Worm (Caenorhabditis elegans): ENCODE data around the gene D1086.8.

The D1086.8 gene

ce11 chrV:14094546-14094945 is 641 bp downstream of the D1086.8 start:
- TF ChIP-seq ama-1 (optimal IDR thresholded peaks at IDR 0.05) = no peak
- no peak for TF ChIP-seq hnd-1 (tag; optimal IDR thresholded peaks at IDR 0.05)
- TF ChIP-seq scrt-1 (GFP tag; IDR thresholded peaks at IDR 0.05) = no peak
- no peak for TF ChIP-seq ets-7 (tag; optimal IDR thresholded peaks at IDR 0.05)
- no peak for TF ChIP-seq flt-1 (GFP tag; IDR thresholded peaks at IDR 0.05)
- TF ChIP-seq tbx-11 (GFP tag; IDR thresholded peaks at IDR 0.05) = no peak
- TF ChIP-seq sea-1 (GFP tag; conservative IDR thresholded peaks at IDR 0.05) = no peak
- no peak for TF ChIP-seq ceh-13 (GFP tag; optimal IDR thresholded peaks at IDR 0.05)
- TF ChIP-seq pes-1 (GFP tag; IDR thresholded peaks at IDR 0.05) = no peak
- no peak for TF ChIP-seq aly-1 (tag; optimal IDR thresholded peaks at IDR 0.05)

ce11 chrV:14094953-14095352 is 1.0 kb downstream of the D1086.8 start:
- TF ChIP-seq B0310.2 (tag; optimal IDR thresholded peaks at IDR 0.05) (no peak), tra-4 (tag; optimal IDR thresholded peaks at IDR 0.05) (no peak), F13C5.2 (tag; optimal IDR thresholded peaks at IDR 0.05) (no peak), hnd-1 (tag; optimal IDR thresholded peaks at IDR 0.05) (no peak), ama-1 (optimal IDR thresholded peaks at IDR 0.05) (no peak), aly-1 (tag; optimal IDR thresholded peaks at IDR 0.05) (no peak), ceh-13 (GFP tag; optimal IDR thresholded peaks at IDR 0.05) (no peak), tbx-37 (GFP tag; conservative IDR thresholded peaks at IDR 0.05) (no peak), hmg-4 (GFP tag; optimal IDR thresholded peaks at IDR 0.05) (no peak)

ce11 chrV:14097358-14097757 is 3.5 kb downstream of the D1086.8 start:
- TF ChIP-seq tbx-11 (GFP tag; IDR thresholded peaks at IDR 0.05) (no peak), ama-1 (optimal IDR thresholded peaks at IDR 0.05) (no peak), scrt-1 (GFP tag; IDR thresholded peaks at IDR 0.05) (no peak), hmg-4 (GFP tag; optimal IDR thresholded peaks at IDR 0.05) (no peak)

- TF ChIP-seq F13C5.2 (tag; optimal IDR thresholded peaks at IDR 0.05) (no peak), hmbx-1 (tag; optimal IDR thresholded peaks at IDR 0.05) (no peak), B0310.2 (tag; optimal IDR thresholded peaks at IDR 0.05) (no peak), aly-1 (tag; optimal IDR thresholded peaks at IDR 0.05) (no peak), tbx-11 (GFP tag; IDR thresholded peaks at IDR 0.05) (no peak), ama-1 (optimal IDR thresholded peaks at IDR 0.05) (no peak), ceh-13 (GFP tag; optimal IDR thresholded peaks at IDR 0.05) (no peak), pes-1 (GFP tag; IDR thresholded peaks at IDR 0.05) (no peak), ceh-36 (tag; optimal IDR thresholded peaks at IDR 0.05) (no peak), sea-1 (GFP tag; conservative IDR thresholded peaks at IDR 0.05) (no peak), hnd-1 (tag; optimal IDR thresholded peaks at IDR 0.05) (no peak), flt-1 (GFP tag; IDR thresholded peaks at IDR 0.05) (no peak), scrt-1 (GFP tag; IDR thresholded peaks at IDR 0.05) (no peak), tra-4 (tag; optimal IDR thresholded peaks at IDR 0.05) (no peak), hmg-4 (GFP tag; optimal IDR thresholded peaks at IDR 0.05) (no peak), ets-7 (tag; optimal IDR thresholded peaks at IDR 0.05) (no peak)
Observed at ce11 chrV:14098519-14098918, 4.6 kb downstream of the D1086.8 start, which contains the start of the genes D1086.2 and D1086.1. Gene D1086.2, minus strand, starts transcription at chrV:14098668. Gene D1086.1, plus strand, starts transcription at chrV:14098858.

ce11 chrV:14100886-14101285 is 7.0 kb downstream of the D1086.8 start, which contains the start of gene D1086.12:
Gene D1086.12, plus strand, starts transcription at chrV:14101186.
- no peak for TF ChIP-seq aly-1 (tag; optimal IDR thresholded peaks at IDR 0.05)
- TF ChIP-seq ets-7 (tag; optimal IDR thresholded peaks at IDR 0.05) = no peak

- TF ChIP-seq tbx-37 (GFP tag; conservative IDR thresholded peaks at IDR 0.05) (no peak), aly-1 (tag; optimal IDR thresholded peaks at IDR 0.05) (no peak), flt-1 (GFP tag; IDR thresholded peaks at IDR 0.05) (no peak), sea-1 (GFP tag; conservative IDR thresholded peaks at IDR 0.05) (no peak), ceh-36 (tag; optimal IDR thresholded peaks at IDR 0.05) (no peak), hnd-1 (tag; optimal IDR thresholded peaks at IDR 0.05) (no peak)
Observed at ce11 chrV:14103970-14104369, 10.1 kb downstream of the D1086.8 start, which contains the start of gene D1086.9. Gene D1086.9, plus strand, starts transcription at chrV:14104270.

ce11 chrV:14107511-14107910 is 13.6 kb downstream of the D1086.8 start, which contains the start of gene H39E23.3:
Gene H39E23.3, plus strand, starts transcription at chrV:14107811.
- TF ChIP-seq aly-1 (tag; optimal IDR thresholded peaks at IDR 0.05) = no peak
- no peak for TF ChIP-seq hmg-4 (GFP tag; optimal IDR thresholded peaks at IDR 0.05)
- no peak for TF ChIP-seq tbx-37 (GFP tag; conservative IDR thresholded peaks at IDR 0.05)
- no peak for TF ChIP-seq pes-1 (GFP tag; IDR thresholded peaks at IDR 0.05)
- no peak for TF ChIP-seq tbx-11 (GFP tag; IDR thresholded peaks at IDR 0.05)
- TF ChIP-seq ceh-13 (GFP tag; optimal IDR thresholded peaks at IDR 0.05) = no peak

ce11 chrV:14110042-14110441 is 16.1 kb downstream of the D1086.8 start, which contains the start of gene H39E23.2:
Gene H39E23.2, plus strand, starts transcription at chrV:14110342.
- no peak for TF ChIP-seq tbx-37 (GFP tag; conservative IDR thresholded peaks at IDR 0.05)
- no peak for TF ChIP-seq aly-1 (tag; optimal IDR thresholded peaks at IDR 0.05)
- no peak for TF ChIP-seq tra-4 (tag; optimal IDR thresholded peaks at IDR 0.05)
- no peak for TF ChIP-seq flt-1 (GFP tag; IDR thresholded peaks at IDR 0.05)
- no peak for TF ChIP-seq B0310.2 (tag; optimal IDR thresholded peaks at IDR 0.05)
- no peak for TF ChIP-seq hmbx-1 (tag; optimal IDR thresholded peaks at IDR 0.05)
- no peak for TF ChIP-seq scrt-1 (GFP tag; IDR thresholded peaks at IDR 0.05)
- no peak for TF ChIP-seq tbx-11 (GFP tag; IDR thresholded peaks at IDR 0.05)
- no peak for TF ChIP-seq hnd-1 (tag; optimal IDR thresholded peaks at IDR 0.05)
- no peak for TF ChIP-seq ets-7 (tag; optimal IDR thresholded peaks at IDR 0.05)
- TF ChIP-seq hmg-4 (GFP tag; optimal IDR thresholded peaks at IDR 0.05) = no peak
- TF ChIP-seq ceh-36 (tag; optimal IDR thresholded peaks at IDR 0.05) = no peak
- no peak for TF ChIP-seq F13C5.2 (tag; optimal IDR thresholded peaks at IDR 0.05)
- no peak for TF ChIP-seq ceh-13 (GFP tag; optimal IDR thresholded peaks at IDR 0.05)
- TF ChIP-seq pes-1 (GFP tag; IDR thresholded peaks at IDR 0.05) = no peak
- no peak for TF ChIP-seq sea-1 (GFP tag; conservative IDR thresholded peaks at IDR 0.05)
- no peak for TF ChIP-seq ama-1 (optimal IDR thresholded peaks at IDR 0.05)
